Fruit fly (Drosophila melanogaster) whole organism, prepupa: Measurements from ENCODE around the gene CG5447.

ENCODE experiments used
- CG10631 ChIP-seq: fragments of 200-800 bp; sonication (Bioruptor generic); optimal IDR thresholded peaks from 2 replicates; lab custom pipeline; 2016; ENCODE audit warnings: missing biosample characterization, missing genetic modification characterization
- CG10669 ChIP-seq: fragments of 200-800 bp; sonication (Bioruptor generic); optimal IDR thresholded peaks from 3 replicates; lab custom pipeline; 2018; ENCODE audit warnings: missing biosample characterization, mild to moderate bottlenecking, missing genetic modification characterization, moderate library complexity
- CG11294 ChIP-seq: fragments of 200-800 bp; sonication (Bioruptor generic); IDR thresholded peaks from 2 replicates; pipeline ENCODE4 v1.3.6; 2022; ENCODE audit warnings: missing biosample characterization, missing genetic modification characterization
- CG11762 ChIP-seq: fragments of 200-800 bp; sonication (Bioruptor generic); optimal IDR thresholded peaks from 3 replicates; lab custom pipeline; 2016; ENCODE audit warnings: missing biosample characterization, missing genetic modification characterization; ENCODE audit not compliant: insufficient read depth
- CG11902 ChIP-seq: fragments of 200-800 bp; sonication (Bioruptor generic); optimal IDR thresholded peaks from 3 replicates; lab custom pipeline; 2016; ENCODE audit warnings: missing biosample characterization, missing genetic modification characterization
- CG1621 ChIP-seq: fragments of 200-800 bp; sonication (Bioruptor generic); optimal IDR thresholded peaks from 3 replicates; lab custom pipeline; 2018; ENCODE audit warnings: missing biosample characterization, mild to moderate bottlenecking, missing genetic modification characterization
- CG16779 ChIP-seq: fragments of 200-800 bp; sonication (Bioruptor generic); optimal IDR thresholded peaks from 3 replicates; lab custom pipeline; 2017; ENCODE audit warnings: missing biosample characterization, mild to moderate bottlenecking, missing genetic modification characterization
- CG31627 ChIP-seq: fragments of 200-800 bp; sonication (Bioruptor generic); optimal IDR thresholded peaks from 3 replicates; lab custom pipeline; 2016; ENCODE audit warnings: missing biosample characterization, missing genetic modification characterization
- CG32006 ChIP-seq: fragments of 200-800 bp; sonication (Bioruptor generic); optimal IDR thresholded peaks from 3 replicates; lab custom pipeline; 2017; ENCODE audit warnings: missing biosample characterization, mild to moderate bottlenecking, missing genetic modification characterization
- CG34406 ChIP-seq: fragments of 200-800 bp; sonication (Bioruptor generic); optimal IDR thresholded peaks from 3 replicates; lab custom pipeline; 2016; ENCODE audit warnings: missing biosample characterization, missing genetic modification characterization
- CG4318 ChIP-seq: fragments of 200-800 bp; sonication (Bioruptor generic); optimal IDR thresholded peaks from 3 replicates; lab custom pipeline; 2017; ENCODE audit warnings: missing biosample characterization, mild to moderate bottlenecking, missing genetic modification characterization
- CG6792 ChIP-seq: fragments of 200-800 bp; sonication (Bioruptor generic); optimal IDR thresholded peaks from 3 replicates; lab custom pipeline; 2016; ENCODE audit warnings: missing biosample characterization, missing genetic modification characterization
- CG6854 ChIP-seq: fragments of 200-800 bp; sonication (Bioruptor generic); optimal IDR thresholded peaks from 2 replicates; lab custom pipeline; 2017; ENCODE audit warnings: missing biosample characterization, mild to moderate bottlenecking, missing genetic modification characterization
- CG7368 ChIP-seq: fragments of 200-800 bp; sonication (Bioruptor generic); optimal IDR thresholded peaks from 3 replicates; lab custom pipeline; 2016; ENCODE audit warnings: missing biosample characterization, missing genetic modification characterization
- CG8119 ChIP-seq: fragments of 200-800 bp; sonication (Bioruptor generic); IDR thresholded peaks from 3 replicates; pipeline ENCODE4 v1.3.6; 2022; ENCODE audit warnings: missing biosample characterization, missing genetic modification characterization
- CG8632 ChIP-seq: fragments of 200-800 bp; sonication (Bioruptor generic); optimal IDR thresholded peaks from 3 replicates; lab custom pipeline; 2016; ENCODE audit warnings: missing biosample characterization, missing genetic modification characterization
- Eip75B ChIP-seq: fragments of 200-800 bp; sonication (Bioruptor generic); optimal IDR thresholded peaks from 3 replicates; lab custom pipeline; 2016; ENCODE audit warnings: missing biosample characterization, missing genetic modification characterization
- Eip78C ChIP-seq: fragments of 200-800 bp; sonication (Bioruptor generic); peaks from one replicate; lab custom pipeline; 2016; ENCODE audit warnings: missing biosample characterization, missing genetic modification characterization
- Eip93F ChIP-seq: fragments of 200-800 bp; sonication (Bioruptor generic); optimal IDR thresholded peaks from 2 replicates; lab custom pipeline; 2016; ENCODE audit warnings: missing biosample characterization, mild to moderate bottlenecking, missing genetic modification characterization
- Ets96B ChIP-seq: fragments of 200-800 bp; optimal IDR thresholded peaks from 2 replicates; lab custom pipeline; 2019; ENCODE audit warnings: missing biosample characterization, mild to moderate bottlenecking, missing genetic modification characterization, moderate library complexity
- Gug ChIP-seq: fragments of 200-800 bp; sonication (Bioruptor generic); IDR thresholded peaks from 2 replicates; pipeline ENCODE4 v1.3.6; 2022; ENCODE audit warnings: missing biosample characterization, missing genetic modification characterization
- Hr38 ChIP-seq: sonication (Bioruptor generic); optimal IDR thresholded peaks from 2 replicates; lab custom pipeline; 2016; ENCODE audit warnings: missing biosample characterization, missing genetic modification characterization
- Hr39 ChIP-seq: fragments of 200-800 bp; sonication (Bioruptor generic); optimal IDR thresholded peaks from 2 replicates; lab custom pipeline; 2016; ENCODE audit warnings: missing biosample characterization, missing genetic modification characterization
- Hr4 ChIP-seq: fragments of 200-800 bp; sonication (Bioruptor generic); optimal IDR thresholded peaks from 3 replicates; lab custom pipeline; 2016; ENCODE audit warnings: missing biosample characterization, missing genetic modification characterization
- Lpt ChIP-seq: fragments of 200-800 bp; sonication (Bioruptor generic); optimal IDR thresholded peaks from 3 replicates; lab custom pipeline; 2016; ENCODE audit warnings: missing biosample characterization, missing genetic modification characterization
- Met ChIP-seq: fragments of 200-800 bp; sonication (Bioruptor generic); optimal IDR thresholded peaks from 3 replicates; lab custom pipeline; 2016; ENCODE audit warnings: missing biosample characterization, missing genetic modification characterization
- OdsH ChIP-seq: fragments of 200-800 bp; sonication (Bioruptor generic); optimal IDR thresholded peaks from 3 replicates; lab custom pipeline; 2016; ENCODE audit warnings: missing biosample characterization, missing genetic modification characterization
- Smox ChIP-seq: fragments of 200-800 bp; sonication (Bioruptor generic); optimal IDR thresholded peaks from 3 replicates; lab custom pipeline; 2016; ENCODE audit warnings: missing biosample characterization, missing genetic modification characterization
- achi ChIP-seq: fragments of 200-800 bp; sonication (Bioruptor generic); optimal IDR thresholded peaks from 3 replicates; lab custom pipeline; 2016; ENCODE audit warnings: missing biosample characterization, missing genetic modification characterization
- acj6 ChIP-seq: fragments of 200-800 bp; sonication (Bioruptor generic); optimal IDR thresholded peaks from 3 replicates; lab custom pipeline; 2016; ENCODE audit warnings: missing biosample characterization, missing genetic modification characterization
- cyc ChIP-seq: fragments of 200-800 bp; sonication (Bioruptor generic); optimal IDR thresholded peaks from 3 replicates; lab custom pipeline; 2016; ENCODE audit warnings: missing biosample characterization, missing genetic modification characterization
- dsx ChIP-seq: fragments of 200-800 bp; optimal IDR thresholded peaks from 3 replicates; lab custom pipeline; 2019; ENCODE audit warnings: missing biosample characterization, mild to moderate bottlenecking, missing genetic modification characterization, moderate library complexity; ENCODE audit not compliant: poor library complexity, severe bottlenecking
- eg ChIP-seq: fragments of 200-800 bp; sonication (Bioruptor generic); IDR thresholded peaks from 3 replicates; pipeline ENCODE4 v1.3.6; 2022; ENCODE audit warnings: missing biosample characterization, missing genetic modification characterization
- esn ChIP-seq: fragments of 200-800 bp; sonication (Bioruptor generic); optimal IDR thresholded peaks from 2 replicates; lab custom pipeline; 2016; ENCODE audit warnings: missing biosample characterization, mild to moderate bottlenecking, missing genetic modification characterization, moderate library complexity
- fd85E ChIP-seq: fragments of 200-800 bp; sonication (Bioruptor generic); optimal IDR thresholded peaks from 3 replicates; lab custom pipeline; 2016; ENCODE audit warnings: missing biosample characterization, missing genetic modification characterization
- fkh ChIP-seq: fragments of 200-800 bp; sonication (Bioruptor generic); optimal IDR thresholded peaks from 3 replicates; lab custom pipeline; 2017; ENCODE audit warnings: missing biosample characterization, mild to moderate bottlenecking, missing genetic modification characterization, moderate library complexity
- lz ChIP-seq: fragments of 200-800 bp; sonication (Bioruptor generic); optimal IDR thresholded peaks from 3 replicates; lab custom pipeline; 2016; ENCODE audit warnings: missing biosample characterization, missing genetic modification characterization
- net ChIP-seq: fragments of 200-800 bp; sonication (Bioruptor generic); optimal IDR thresholded peaks from 3 replicates; lab custom pipeline; 2016; ENCODE audit warnings: missing biosample characterization, missing genetic modification characterization
- pdm3 ChIP-seq: fragments of 200-800 bp; sonication (Bioruptor generic); optimal IDR thresholded peaks from 3 replicates; lab custom pipeline; 2016; ENCODE audit warnings: missing biosample characterization, missing genetic modification characterization
- spab ChIP-seq: fragments of 200-800 bp; sonication (Bioruptor generic); optimal IDR thresholded peaks from 2 replicates; lab custom pipeline; 2017; ENCODE audit warnings: missing biosample characterization, mild to moderate bottlenecking, missing genetic modification characterization, missing genetic modification reagents
- ss ChIP-seq, 2 experiments: fragments of 200-800 bp; sonication (Bioruptor generic); optimal IDR thresholded peaks; 2 replicates in 1 of 2; 3 replicates in 1 of 2; lab custom pipeline; 2017 to 2018; ENCODE audit warnings: mild to moderate bottlenecking in 2 of 2, missing biosample characterization in 2 of 2, missing genetic modification characterization in 2 of 2, moderate library complexity in 1 of 2
- svp ChIP-seq: fragments of 200-800 bp; sonication (Bioruptor generic); peaks from one replicate; lab custom pipeline; 2016; ENCODE audit warnings: missing biosample characterization, missing genetic modification characterization
- vri ChIP-seq: fragments of 200-800 bp; sonication (Bioruptor generic); optimal IDR thresholded peaks from 3 replicates; lab custom pipeline; 2016; ENCODE audit warnings: missing biosample characterization, mild to moderate bottlenecking, missing genetic modification characterization

The CG5447 gene

dm6 chr3R:26455838-26456237 lies 3.5 kb downstream of the CG5447 start, which contains the start of gene Pdf:
TSS of gene Pdf (minus strand) at chr3R:26456141.
- TF ChIP-seq vri (GFP tag; lab: Kevin White, UChicago) (no peak), net (no peak), CG10631 (GFP tag; lab: Kevin White, UChicago) (no peak), dsx (GFP tag; lab: Kevin White, UChicago) (no peak), pdm3 (no peak), eg (no peak), CG34406 (no peak), acj6 (GFP tag; lab: Kevin White, UChicago) (no peak), CG8632 (GFP tag; lab: Kevin White, UChicago) (no peak), CG8119 (GFP tag; lab: Robert Waterston, UW) (no peak), ss (GFP tag; optimal IDR thresholded peaks at IDR 0.05; lab: Kevin White, UChicago) (no peak), OdsH (GFP tag; lab: Kevin White, UChicago) (no peak), Lpt (GFP tag; lab: Kevin White, UChicago) (no peak), svp (GFP tag; lab: Kevin White, UChicago) (no peak)

DNA sequence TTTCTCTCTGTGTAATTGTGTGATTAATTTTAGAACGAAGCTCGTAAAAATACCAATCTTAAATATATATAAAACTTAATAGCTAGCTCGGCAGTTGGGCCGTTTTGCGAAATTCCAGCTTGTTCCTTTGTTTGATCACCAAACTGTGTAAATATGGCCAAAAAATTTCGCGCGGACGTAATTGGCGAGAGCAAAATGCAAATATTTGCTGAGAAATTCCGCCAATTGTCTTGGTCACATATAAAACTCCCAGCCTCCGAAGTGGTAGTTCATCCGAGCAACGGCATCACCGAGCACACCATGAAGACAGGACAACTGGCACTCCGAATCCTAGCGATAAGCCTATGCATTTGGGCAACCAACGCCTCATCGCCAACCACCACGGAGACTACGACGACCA lies 4.2 kb downstream of the CG5447 start, which contains the start of gene CG14237:
TSS of gene CG14237 (plus strand) at position 301 of the 400 bp plus-strand sequence.
- TF ChIP-seq CG11762 (GFP tag; lab: Kevin White, UChicago) (no peak), lz (no peak), svp (GFP tag; lab: Kevin White, UChicago) (no peak), Gug (GFP tag; lab: Robert Waterston, UW) (no peak), Hr39 (GFP tag; lab: Kevin White, UChicago) (no peak), CG6854 (GFP tag; lab: Kevin White, UChicago) (no peak), CG7368 (GFP tag; lab: Kevin White, UChicago) (no peak), CG16779 (tag; lab: Kevin White, UChicago) (no peak), Ets96B (tag; lab: Kevin White, UChicago) (no peak), net (no peak), esn (GFP tag; lab: Kevin White, UChicago) (no peak), CG31627 (GFP tag; lab: Kevin White, UChicago) (no peak), Lpt (GFP tag; lab: Kevin White, UChicago) (no peak), CG1621 (tag; lab: Kevin White, UChicago) (no peak)

DNA sequence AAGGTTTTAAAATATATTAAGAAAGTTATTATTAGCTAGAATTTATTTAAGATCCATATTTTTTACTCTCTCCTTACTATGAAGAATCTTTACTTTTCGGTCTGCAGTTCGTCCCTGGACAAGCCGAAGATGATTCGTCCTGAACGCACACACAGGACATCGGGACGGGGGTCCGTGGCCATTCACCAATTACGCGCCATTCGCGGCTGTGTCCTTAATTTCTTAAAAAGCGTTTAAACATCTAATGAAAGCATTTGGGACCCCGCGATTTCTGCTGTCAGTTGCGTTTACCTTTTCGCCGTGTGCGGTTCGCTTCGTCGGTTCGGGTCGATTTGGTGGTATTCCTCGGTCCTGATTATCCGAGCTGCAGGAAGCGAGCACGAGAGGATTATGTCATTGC lies 5.6 kb downstream of the CG5447 start, which contains the start of gene CG14238:
TSS of gene CG14238 (plus strand) at position 301 of the 400 bp plus-strand sequence.
- TF ChIP-seq lz (no peak), achi (GFP tag; lab: Kevin White, UChicago) (no peak), CG31627 (GFP tag; lab: Kevin White, UChicago) (no peak), Ets96B (tag; lab: Kevin White, UChicago) (no peak), dsx (GFP tag; lab: Kevin White, UChicago) (no peak), CG16779 (tag; lab: Kevin White, UChicago) (no peak), Hr39 (GFP tag; lab: Kevin White, UChicago) (no peak), OdsH (GFP tag; lab: Kevin White, UChicago) (no peak), Eip93F (no peak), Eip78C (GFP tag; lab: Kevin White, UChicago) (no peak), pdm3 (no peak), net (no peak), Hr38 (GFP tag; lab: Kevin White, UChicago) (no peak), CG34406 (no peak), vri (GFP tag; lab: Kevin White, UChicago) (no peak)

dm6 chr3R:26461226-26461805 lies 9.0 kb downstream of the CG5447 start, which contains the start of gene CG5455:
TSS of gene CG5455 (plus strand) at chr3R:26461527.
- TF ChIP-seq CG11902: no peak
- TF ChIP-seq Hr38 (GFP tag; lab: Kevin White, UChicago): no peak
- peak; percentile 24; the same call in 1 of the 2 replicates for TF ChIP-seq Gug (GFP tag; lab: Robert Waterston, UW)
- TF ChIP-seq CG4318 (GFP tag; lab: Kevin White, UChicago): no peak
- no peak for TF ChIP-seq OdsH (GFP tag; lab: Kevin White, UChicago)
- TF ChIP-seq Hr4 (GFP tag; lab: Kevin White, UChicago): no peak
- peak; percentile 27 for TF ChIP-seq CG10669
- no peak for TF ChIP-seq cyc
- TF ChIP-seq fd85E: peak; percentile 48
- no peak for TF ChIP-seq Hr39 (GFP tag; lab: Kevin White, UChicago)
- TF ChIP-seq Smox (GFP tag; lab: Kevin White, UChicago): no peak
- peak; percentile 40; the same call in 1 of the 2 replicates for TF ChIP-seq CG11294 (GFP tag; lab: Robert Waterston, UW)
- no peak for TF ChIP-seq CG11762 (GFP tag; lab: Kevin White, UChicago)
- peak; percentile 77 for TF ChIP-seq net
- TF ChIP-seq acj6 (GFP tag; lab: Kevin White, UChicago): no peak
- no peak for TF ChIP-seq CG6792
- peak; percentile 23 for TF ChIP-seq Eip75B
- peak; percentile 88 for TF ChIP-seq eg
- TF ChIP-seq Eip93F: no peak
- TF ChIP-seq CG32006 (GFP tag; lab: Kevin White, UChicago): peak; percentile 20
- TF ChIP-seq spab (GFP tag; lab: Kevin White, UChicago): no peak
- peak; percentile 98 for TF ChIP-seq fkh (GFP tag; lab: Kevin White, UChicago)
- no peak for TF ChIP-seq Met (GFP tag; lab: Kevin White, UChicago)
